Worm (Caenorhabditis elegans): ENCODE measurements around the gene R08D7.4.

The R08D7.4 gene

ce11 chrIII:8937571-8937970 lies 34.1 kb upstream of the R08D7.4 start (continued):
- TF ChIP-seq nhr-6 (tag; optimal IDR thresholded peaks at IDR 0.05) (no peak), F26F4.8 (GFP tag; conservative IDR thresholded peaks at IDR 0.05) (peak; percentile 71; the same call in 1 of the 2 replicates), unc-39 (tag; optimal IDR thresholded peaks at IDR 0.05) (no peak), ZK337.2 (GFP tag; IDR thresholded peaks at IDR 0.05) (peak; percentile 78), ceh-62 (tag; optimal IDR thresholded peaks at IDR 0.05) (no peak), aly-2 (tag; optimal IDR thresholded peaks at IDR 0.05) (no peak), D1046.2 (GFP tag; IDR thresholded peaks at IDR 0.05) (peak; percentile 63; the same call in 1 of the 2 replicates), ceh-28 (tag; optimal IDR thresholded peaks at IDR 0.05) (no peak), mxl-2 (GFP tag; conservative IDR thresholded peaks at IDR 0.05) (0 out of 2 replicates have a peak, but pooled peaks have one; percentile 57), zip-2 (tag; optimal IDR thresholded peaks at IDR 0.05) (no peak), ama-1 (optimal IDR thresholded peaks at IDR 0.05) (no peak), nhr-48 (tag; optimal IDR thresholded peaks at IDR 0.05) (no peak), nhr-77 (tag; optimal IDR thresholded peaks at IDR 0.05) (peak; percentile 58), lin-38 (GFP tag; IDR thresholded peaks at IDR 0.05) (no peak; the same call in 1 of the 2 replicates), daf-12 (tag; optimal IDR thresholded peaks at IDR 0.05) (no peak), hlh-11 (tag; optimal IDR thresholded peaks at IDR 0.05) (peak; percentile 81), dmd-6 (GFP tag; IDR thresholded peaks at IDR 0.05) (peak; percentile 80), Y75B8A.6 (GFP tag; IDR thresholded peaks at IDR 0.05) (peak; percentile 88; the same call in 1 of the 2 replicates), lin-29 (GFP tag; IDR thresholded peaks at IDR 0.05) (0 out of 2 replicates have a peak, but pooled peaks have one; percentile 55), ZK546.5 (tag; optimal IDR thresholded peaks at IDR 0.05) (no peak), nhr-41 (GFP tag; IDR thresholded peaks at IDR 0.05) (peak; percentile 91), nhr-42 (GFP tag; IDR thresholded peaks at IDR 0.05) (peak; percentile 62; the same call in 1 of the 2 replicates)

ce11 chrIII:8944357-8944756 lies 27.3 kb upstream of the R08D7.4 start, which contains the start of gene dhrr-1:
TSS of gene dhrr-1 (plus strand) at chrIII:8944657.
- TF ChIP-seq skn-1 (tag; optimal IDR thresholded peaks at IDR 0.05) (no peak), mep-1 (tag; optimal IDR thresholded peaks at IDR 0.05) (no peak), T20F7.1 (GFP tag; optimal IDR thresholded peaks at IDR 0.05) (no peak), nhr-41 (GFP tag; IDR thresholded peaks at IDR 0.05) (no peak), ceh-28 (tag; optimal IDR thresholded peaks at IDR 0.05) (no peak), fkh-10 (GFP tag; optimal IDR thresholded peaks at IDR 0.05) (no peak), nhr-48 (tag; optimal IDR thresholded peaks at IDR 0.05) (no peak), lin-39 (tag; optimal IDR thresholded peaks at IDR 0.05) (no peak), mxl-3 (GFP tag; optimal IDR thresholded peaks at IDR 0.05) (no peak), hlh-11 (tag; optimal IDR thresholded peaks at IDR 0.05) (no peak), lim-7 (GFP tag; IDR thresholded peaks at IDR 0.05) (no peak), nhr-28 (tag; optimal IDR thresholded peaks at IDR 0.05) (no peak), unc-130 (GFP tag; optimal IDR thresholded peaks at IDR 0.05) (no peak), nhr-77 (tag; optimal IDR thresholded peaks at IDR 0.05) (no peak), attf-4 (tag; optimal IDR thresholded peaks at IDR 0.05) (no peak), zfp-2 (tag; optimal IDR thresholded peaks at IDR 0.05) (no peak), jun-1 (tag; optimal IDR thresholded peaks at IDR 0.05) (no peak), lin-1 (GFP tag; IDR thresholded peaks at IDR 0.05) (no peak), nhr-102 (tag; optimal IDR thresholded peaks at IDR 0.05) (no peak), ceh-44 (GFP tag; IDR thresholded peaks at IDR 0.05) (no peak)

- TF ChIP-seq F44E2.7 (GFP tag; IDR thresholded peaks at IDR 0.05) (no peak), daf-12 (tag; optimal IDR thresholded peaks at IDR 0.05) (no peak), egl-27 (tag; optimal IDR thresholded peaks at IDR 0.05) (no peak), ceh-62 (tag; optimal IDR thresholded peaks at IDR 0.05) (no peak), nhr-102 (tag; optimal IDR thresholded peaks at IDR 0.05) (no peak), fkh-10 (GFP tag; optimal IDR thresholded peaks at IDR 0.05) (peak; percentile 52), aly-2 (tag; optimal IDR thresholded peaks at IDR 0.05) (no peak), hlh-11 (tag; optimal IDR thresholded peaks at IDR 0.05) (no peak)
Observed at ce11 chrIII:8946285-8946684, 25.4 kb upstream of the R08D7.4 start.
